ENCODE assay signal across 5 fruit fly cellular contexts in the genomic region with DNA sequence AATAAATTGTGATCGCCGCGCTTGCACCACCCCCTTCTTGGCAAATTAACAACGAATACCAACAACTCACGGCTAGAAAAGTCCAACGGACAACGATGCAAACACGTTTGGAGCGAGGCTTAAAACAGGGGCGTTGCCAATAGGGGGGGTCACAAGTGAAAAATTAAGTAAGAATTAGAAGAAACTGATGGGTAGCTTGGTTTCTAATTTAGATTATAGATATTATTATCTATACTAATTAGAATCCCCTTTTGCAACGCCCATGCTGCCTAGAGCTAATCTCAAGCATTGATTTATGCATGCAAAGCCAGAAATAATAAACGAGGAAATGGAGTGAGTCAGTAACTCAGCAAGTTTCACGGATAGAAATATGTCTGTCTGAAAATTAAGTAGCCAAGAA.
TF ChIP-seq lines count a peak whose summit lies in the region.

No protein-coding gene starts in this region.

- TF ChIP-seq CTCF in whole organism, embryonic (GFP tag; optimal IDR thresholded peaks at IDR 0.05; lab: Kevin White, UChicago) = peak; percentile 9

TF ChIP-seq in whole organism, adult, 20 proteins besides CTCF, POLR2A, EP300 and RAD21 (continues in another document):
- TF ChIP-seq CG14711 (tag; optimal IDR thresholded peaks at IDR 0.05; lab: Kevin White, UChicago) = peak; percentile 65
- no peak for TF ChIP-seq kay (GFP tag; lab: Kevin White, UChicago; ENCODE audit: borderline replicate concordance)
- TF ChIP-seq bab1 (GFP tag; optimal IDR thresholded peaks at IDR 0.05; lab: Kevin White, UChicago) = peak; percentile 43
- TF ChIP-seq pad (GFP tag; optimal IDR thresholded peaks at IDR 0.05; lab: Kevin White, UChicago) = peak; percentile 18
- TF ChIP-seq CG12768 (GFP tag; optimal IDR thresholded peaks at IDR 0.05; lab: Kevin White, UChicago) = peak; percentile 45
- TF ChIP-seq Hr96 (GFP tag; optimal IDR thresholded peaks at IDR 0.05; lab: Kevin White, UChicago) = no peak
- TF ChIP-seq CG1620 (GFP tag; optimal IDR thresholded peaks at IDR 0.05; lab: Kevin White, UChicago) = peak; percentile 8
- no peak for TF ChIP-seq cic (GFP tag; optimal IDR thresholded peaks at IDR 0.05; lab: Kevin White, UChicago)
- peak; percentile 76 for TF ChIP-seq CG7101 (tag; optimal IDR thresholded peaks at IDR 0.05; lab: Kevin White, UChicago)
- no peak for TF ChIP-seq Crg-1 (GFP tag; optimal IDR thresholded peaks at IDR 0.05; lab: Kevin White, UChicago)
- TF ChIP-seq CG11617 (GFP tag; optimal IDR thresholded peaks at IDR 0.05; lab: Kevin White, UChicago) = no peak
- no peak for TF ChIP-seq CG5204 (GFP tag; optimal IDR thresholded peaks at IDR 0.05; lab: Kevin White, UChicago)
- no peak for TF ChIP-seq toe (GFP tag; optimal IDR thresholded peaks at IDR 0.05; lab: Kevin White, UChicago)
- peak; percentile 66 for TF ChIP-seq tj (GFP tag; optimal IDR thresholded peaks at IDR 0.05; lab: Kevin White, UChicago)
- TF ChIP-seq cnc (optimal IDR thresholded peaks at IDR 0.05; lab: Kevin White, UChicago) = no peak
- TF ChIP-seq CG33017 (tag; optimal IDR thresholded peaks at IDR 0.05; lab: Kevin White, UChicago) = no peak
- TF ChIP-seq CG7045 (GFP tag; optimal IDR thresholded peaks at IDR 0.05; lab: Kevin White, UChicago) = peak; percentile 58

TF ChIP-seq in whole organism, embryonic, 481 proteins besides CTCF, POLR2A, EP300 and RAD21 (continues in another document):
- no peak for TF ChIP-seq stwl (tag; optimal IDR thresholded peaks at IDR 0.05; lab: Kevin White, UChicago)
- no peak for TF ChIP-seq CG9876 (GFP tag; optimal IDR thresholded peaks at IDR 0.05; lab: Kevin White, UChicago)
- peak; percentile 45; the same call in 1 of the 2 replicates for TF ChIP-seq klu (GFP tag; IDR thresholded peaks at IDR 0.05; lab: Robert Waterston, UW)
- TF ChIP-seq CG9437 (GFP tag; optimal IDR thresholded peaks at IDR 0.05; lab: Kevin White, UChicago) = peak; percentile 19
- TF ChIP-seq amos (GFP tag; IDR thresholded peaks at IDR 0.05; lab: Robert Waterston, UW; ENCODE audit: partially characterized antibody) = no peak
- no peak for TF ChIP-seq Sin3A (optimal IDR thresholded peaks at IDR 0.05; lab: Kevin White, UChicago)
- TF ChIP-seq odd (GFP tag; optimal IDR thresholded peaks at IDR 0.05; lab: Kevin White, UChicago) = peak; percentile 45
- TF ChIP-seq rib (GFP tag; IDR thresholded peaks at IDR 0.05; lab: Robert Waterston, UW) = peak; percentile 86
- TF ChIP-seq CG8944 (GFP tag; optimal IDR thresholded peaks at IDR 0.05; lab: Kevin White, UChicago) = no peak
- peak; percentile 79 for TF ChIP-seq CG17328 (GFP tag; IDR thresholded peaks at IDR 0.05; lab: Robert Waterston, UW)
- peak; percentile 79 for TF ChIP-seq esg (GFP tag; conservative IDR thresholded peaks at IDR 0.05; lab: Robert Waterston, UW)
- TF ChIP-seq Mad (GFP tag; optimal IDR thresholded peaks at IDR 0.05; lab: Kevin White, UChicago) = peak; percentile 56
- peak; percentile 35 for TF ChIP-seq CG18011 (GFP tag; optimal IDR thresholded peaks at IDR 0.05; lab: Kevin White, UChicago)
- 0 out of 2 replicates have a peak, but pooled peaks have one; percentile 7 for TF ChIP-seq CG4360 (GFP tag; IDR thresholded peaks at IDR 0.05; lab: Robert Waterston, UW)
- TF ChIP-seq schlank (tag; optimal IDR thresholded peaks at IDR 0.05; lab: Kevin White, UChicago) = peak; percentile 39
- TF ChIP-seq gt (GFP tag; IDR thresholded peaks at IDR 0.05; lab: Robert Waterston, UW) = no peak
- TF ChIP-seq CG14710 (tag; optimal IDR thresholded peaks at IDR 0.05; lab: Kevin White, UChicago) = peak; percentile 19

TF ChIP-seq in whole organism, prepupa, 60 proteins besides CTCF, POLR2A, EP300 and RAD21 (continues in another document):
- TF ChIP-seq CG8119 (GFP tag; IDR thresholded peaks at IDR 0.05; lab: Robert Waterston, UW) (peak; percentile 90), Met (GFP tag; optimal IDR thresholded peaks at IDR 0.05; lab: Kevin White, UChicago) (no peak), CG6854 (GFP tag; optimal IDR thresholded peaks at IDR 0.05; lab: Kevin White, UChicago) (no peak), pdm3 (GFP tag; optimal IDR thresholded peaks at IDR 0.05; lab: Kevin White, UChicago) (peak; percentile 61), Sox14 (GFP tag; optimal IDR thresholded peaks at IDR 0.05; lab: Kevin White, UChicago) (peak; percentile 24), salr (GFP tag; optimal IDR thresholded peaks at IDR 0.05; lab: Kevin White, UChicago) (peak in 1 of 2 experiments; percentile 53), CG11294 (GFP tag; IDR thresholded peaks at IDR 0.05; lab: Robert Waterston, UW) (peak; percentile 90), CG3032 (tag; optimal IDR thresholded peaks at IDR 0.05; lab: Kevin White, UChicago) (peak; percentile 46), esn (GFP tag; optimal IDR thresholded peaks at IDR 0.05; lab: Kevin White, UChicago) (no peak), OdsH (GFP tag; optimal IDR thresholded peaks at IDR 0.05; lab: Kevin White, UChicago) (peak; percentile 73), CG6163 (GFP tag; IDR thresholded peaks at IDR 0.05; lab: Robert Waterston, UW) (peak; percentile 91), Blimp-1 (GFP tag; optimal IDR thresholded peaks at IDR 0.05; lab: Kevin White, UChicago) (no peak), Gug (GFP tag; IDR thresholded peaks at IDR 0.05; lab: Robert Waterston, UW) (peak; percentile 89), CG6276 (GFP tag; optimal IDR thresholded peaks at IDR 0.05; lab: Kevin White, UChicago) (peak; percentile 90), Smox (GFP tag; optimal IDR thresholded peaks at IDR 0.05; lab: Kevin White, UChicago) (no peak), dac (GFP tag; optimal IDR thresholded peaks at IDR 0.05; lab: Kevin White, UChicago) (peak; percentile 80), Ets96B (tag; optimal IDR thresholded peaks at IDR 0.05; lab: Kevin White, UChicago) (peak; percentile 33), CG11762 (GFP tag; optimal IDR thresholded peaks at IDR 0.05; lab: Kevin White, UChicago; ENCODE audit: insufficient read depth) (peak; percentile 18)

TF ChIP-seq in whole organism, pupa, 21 proteins besides CTCF, POLR2A, EP300 and RAD21:
- peak; percentile 97 for TF ChIP-seq CG4496 (GFP tag; IDR thresholded peaks at IDR 0.05; lab: Robert Waterston, UW)
- peak; percentile 86 for TF ChIP-seq CG14655 (GFP tag; optimal IDR thresholded peaks at IDR 0.05; lab: Kevin White, UChicago)
- peak; percentile 91 for TF ChIP-seq CG12605 (GFP tag; IDR thresholded peaks at IDR 0.05; lab: Robert Waterston, UW)
- peak; percentile 24 for TF ChIP-seq CG34367 (tag; optimal IDR thresholded peaks at IDR 0.05; lab: Kevin White, UChicago)
- peak; percentile 43 for TF ChIP-seq CG17806 (tag; optimal IDR thresholded peaks at IDR 0.05; lab: Kevin White, UChicago)
- TF ChIP-seq Snoo (tag; optimal IDR thresholded peaks at IDR 0.05; lab: Kevin White, UChicago) = no peak
- no peak for TF ChIP-seq D1 (tag; optimal IDR thresholded peaks at IDR 0.05; lab: Kevin White, UChicago)
- no peak for TF ChIP-seq EcR (GFP tag; optimal IDR thresholded peaks at IDR 0.05; lab: Kevin White, UChicago)
- TF ChIP-seq Pif1A (GFP tag; optimal IDR thresholded peaks at IDR 0.05; lab: Kevin White, UChicago) = peak; percentile 74
- no peak for TF ChIP-seq gl (tag; optimal IDR thresholded peaks at IDR 0.05; lab: Kevin White, UChicago)
- TF ChIP-seq CG13204 (GFP tag; optimal IDR thresholded peaks at IDR 0.05; lab: Kevin White, UChicago) = no peak
- TF ChIP-seq CG15710 (tag; optimal IDR thresholded peaks at IDR 0.05; lab: Kevin White, UChicago) = peak; percentile 35
- peak; percentile 63 for TF ChIP-seq CG10348 (GFP tag; IDR thresholded peaks at IDR 0.05; lab: Robert Waterston, UW)
- TF ChIP-seq CG9948 (tag; optimal IDR thresholded peaks at IDR 0.05; lab: Kevin White, UChicago) = peak; percentile 50
- peak; percentile 17 for TF ChIP-seq CG8159 (tag; optimal IDR thresholded peaks at IDR 0.05; lab: Kevin White, UChicago)
- TF ChIP-seq Pif1B (GFP tag; optimal IDR thresholded peaks at IDR 0.05; lab: Kevin White, UChicago) = peak; percentile 62
- TF ChIP-seq CG32121 (GFP tag; IDR thresholded peaks at IDR 0.05; lab: Robert Waterston, UW) = peak; percentile 94
- peak; percentile 86 for TF ChIP-seq CG8301 (tag; optimal IDR thresholded peaks at IDR 0.05; lab: Kevin White, UChicago)
- peak; percentile 75 for TF ChIP-seq rn (GFP tag; IDR thresholded peaks at IDR 0.05; lab: Robert Waterston, UW)
- TF ChIP-seq Ets98B (GFP tag; IDR thresholded peaks at IDR 0.05; lab: Robert Waterston, UW) = peak; percentile 96
- peak; percentile 95 for TF ChIP-seq fd96Ca (GFP tag; IDR thresholded peaks at IDR 0.05; lab: Robert Waterston, UW)

TF ChIP-seq in whole organism, wandering third instar larva, 38 proteins besides CTCF, POLR2A, EP300 and RAD21:
- TF ChIP-seq sv (GFP tag; optimal IDR thresholded peaks at IDR 0.05; lab: Kevin White, UChicago) = peak; percentile 45
- no peak for TF ChIP-seq usp (GFP tag; optimal IDR thresholded peaks at IDR 0.05; lab: Kevin White, UChicago)
